Fruit fly (Drosophila melanogaster): ENCODE results near the gene CG3345.

DNA sequence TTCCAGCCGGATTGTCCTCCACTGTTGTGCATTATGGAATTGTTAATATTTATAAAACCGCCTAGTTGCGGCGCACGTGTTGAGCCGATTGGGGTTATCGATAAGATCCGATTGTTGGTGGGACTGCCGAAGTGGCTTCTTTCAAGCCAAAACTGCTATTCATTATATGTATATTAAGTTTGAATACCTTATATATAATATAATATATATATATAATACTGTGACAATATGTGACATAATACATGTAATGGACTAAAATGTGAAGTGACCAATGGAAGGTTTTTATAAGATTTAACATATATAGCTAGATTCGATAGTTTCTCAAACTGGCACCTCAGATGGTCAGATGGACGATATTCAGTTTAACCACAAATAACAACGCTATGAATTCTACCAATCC, 4.7 kb downstream of the CG3345 start, which contains the start of the genes mbm and CG11555:
- TF ChIP-seq CG2712 (tag; optimal IDR thresholded peaks at IDR 0.05) (peak; percentile 46), Fer3 (tag; optimal IDR thresholded peaks at IDR 0.05) (peak; percentile 25), Hsf (GFP tag; optimal IDR thresholded peaks at IDR 0.05) (no peak), wdn (GFP tag; IDR thresholded peaks at IDR 0.05) (no peak), Dfd (GFP tag; optimal IDR thresholded peaks at IDR 0.05) (no peak), Eip74EF (GFP tag; optimal IDR thresholded peaks at IDR 0.05) (no peak), gro (GFP tag; optimal IDR thresholded peaks at IDR 0.05) (no peak), ham (GFP tag; IDR thresholded peaks at IDR 0.05) (no peak), Lhr (GFP tag; optimal IDR thresholded peaks at IDR 0.05) (no peak), gem (tag; optimal IDR thresholded peaks at IDR 0.05) (no peak), CG17328 (GFP tag; IDR thresholded peaks at IDR 0.05) (no peak), CG13624 (GFP tag; optimal IDR thresholded peaks at IDR 0.05) (no peak), CG15479 (GFP tag; optimal IDR thresholded peaks at IDR 0.05) (no peak), crp (GFP tag; optimal IDR thresholded peaks at IDR 0.05) (peak in 1 of 2 experiments; percentile 43)
